Worm (Caenorhabditis elegans): Measurements from ENCODE around the gene vha-11.
A peak's percentile ranks its signal among the peaks of the same experiment; 100 is the strongest.

vha-11 gene

ce11 chrIV:2306447-2306846 is 7.9 kb downstream of the vha-11 start, which contains the start of gene mksr-2:
Gene mksr-2, minus strand, starts transcription at chrIV:2306547.
- TF ChIP-seq ets-7 (tag; optimal IDR thresholded peaks at IDR 0.05) (no peak), flt-1 (GFP tag; IDR thresholded peaks at IDR 0.05) (no peak), tbx-37 (GFP tag; conservative IDR thresholded peaks at IDR 0.05) (no peak), ceh-36 (tag; optimal IDR thresholded peaks at IDR 0.05) (no peak), aly-1 (tag; optimal IDR thresholded peaks at IDR 0.05) (no peak), B0310.2 (tag; optimal IDR thresholded peaks at IDR 0.05) (no peak), hmg-4 (GFP tag; optimal IDR thresholded peaks at IDR 0.05) (no peak), tra-4 (tag; optimal IDR thresholded peaks at IDR 0.05) (no peak), hmbx-1 (tag; optimal IDR thresholded peaks at IDR 0.05) (no peak), hnd-1 (tag; optimal IDR thresholded peaks at IDR 0.05) (no peak), tbx-11 (GFP tag; IDR thresholded peaks at IDR 0.05) (no peak)

- TF ChIP-seq pes-1 (GFP tag; IDR thresholded peaks at IDR 0.05) = no peak
Observed at ce11 chrIV:2300186-2300585, 14.2 kb downstream of the vha-11 start, which contains the start of gene lin-1. Gene lin-1, minus strand, starts transcription at chrIV:2300286.

ce11 chrIV:2298388-2298787 is 16.0 kb downstream of the vha-11 start:
- no peak for TF ChIP-seq F13C5.2 (tag; optimal IDR thresholded peaks at IDR 0.05)
- no peak for TF ChIP-seq pes-1 (GFP tag; IDR thresholded peaks at IDR 0.05)
- no peak for TF ChIP-seq ceh-13 (GFP tag; optimal IDR thresholded peaks at IDR 0.05)
- no peak for TF ChIP-seq flt-1 (GFP tag; IDR thresholded peaks at IDR 0.05)
- no peak for TF ChIP-seq hmbx-1 (tag; optimal IDR thresholded peaks at IDR 0.05)
- no peak for TF ChIP-seq ets-7 (tag; optimal IDR thresholded peaks at IDR 0.05)
- no peak for TF ChIP-seq hnd-1 (tag; optimal IDR thresholded peaks at IDR 0.05)
- TF ChIP-seq aly-1 (tag; optimal IDR thresholded peaks at IDR 0.05) = no peak
- no peak for TF ChIP-seq tbx-11 (GFP tag; IDR thresholded peaks at IDR 0.05)
- no peak for TF ChIP-seq tbx-37 (GFP tag; conservative IDR thresholded peaks at IDR 0.05)
- no peak for TF ChIP-seq B0310.2 (tag; optimal IDR thresholded peaks at IDR 0.05)
- no peak for TF ChIP-seq sea-1 (GFP tag; conservative IDR thresholded peaks at IDR 0.05)
- TF ChIP-seq ama-1 (optimal IDR thresholded peaks at IDR 0.05) = no peak
- no peak for TF ChIP-seq hmg-4 (GFP tag; optimal IDR thresholded peaks at IDR 0.05)
- TF ChIP-seq ceh-36 (tag; optimal IDR thresholded peaks at IDR 0.05) = no peak
- TF ChIP-seq scrt-1 (GFP tag; IDR thresholded peaks at IDR 0.05) = no peak
- TF ChIP-seq tra-4 (tag; optimal IDR thresholded peaks at IDR 0.05) = no peak

ce11 chrIV:2296639-2297038 is 17.7 kb downstream of the vha-11 start:
- no peak for TF ChIP-seq flt-1 (GFP tag; IDR thresholded peaks at IDR 0.05)
- TF ChIP-seq ets-7 (tag; optimal IDR thresholded peaks at IDR 0.05) = no peak
- TF ChIP-seq tbx-37 (GFP tag; conservative IDR thresholded peaks at IDR 0.05) = no peak
- no peak for TF ChIP-seq ceh-36 (tag; optimal IDR thresholded peaks at IDR 0.05)
- no peak for TF ChIP-seq hnd-1 (tag; optimal IDR thresholded peaks at IDR 0.05)
- no peak for TF ChIP-seq scrt-1 (GFP tag; IDR thresholded peaks at IDR 0.05)

ce11 chrIV:2292119-2292518 is 22.2 kb downstream of the vha-11 start:
- TF ChIP-seq hnd-1 (tag; optimal IDR thresholded peaks at IDR 0.05) (no peak), tbx-37 (GFP tag; conservative IDR thresholded peaks at IDR 0.05) (no peak), F13C5.2 (tag; optimal IDR thresholded peaks at IDR 0.05) (no peak), sea-1 (GFP tag; conservative IDR thresholded peaks at IDR 0.05) (no peak), tbx-11 (GFP tag; IDR thresholded peaks at IDR 0.05) (no peak), aly-1 (tag; optimal IDR thresholded peaks at IDR 0.05) (no peak), pes-1 (GFP tag; IDR thresholded peaks at IDR 0.05) (no peak), ceh-36 (tag; optimal IDR thresholded peaks at IDR 0.05) (no peak), hmg-4 (GFP tag; optimal IDR thresholded peaks at IDR 0.05) (no peak), ama-1 (optimal IDR thresholded peaks at IDR 0.05) (no peak), flt-1 (GFP tag; IDR thresholded peaks at IDR 0.05) (no peak), tra-4 (tag; optimal IDR thresholded peaks at IDR 0.05) (no peak), hmbx-1 (tag; optimal IDR thresholded peaks at IDR 0.05) (no peak), scrt-1 (GFP tag; IDR thresholded peaks at IDR 0.05) (no peak), ceh-13 (GFP tag; optimal IDR thresholded peaks at IDR 0.05) (no peak), B0310.2 (tag; optimal IDR thresholded peaks at IDR 0.05) (no peak), ets-7 (tag; optimal IDR thresholded peaks at IDR 0.05) (no peak)

ce11 chrIV:2284462-2285047 is 29.8 kb downstream of the vha-11 start:
- TF ChIP-seq pes-1 (GFP tag; IDR thresholded peaks at IDR 0.05) (0 out of 2 replicates have a peak, but pooled peaks have one; percentile 4), hmbx-1 (tag; optimal IDR thresholded peaks at IDR 0.05) (no peak)

ce11 chrIV:2281353-2281976 is 32.9 kb downstream of the vha-11 start:
- TF ChIP-seq tbx-37 (GFP tag; conservative IDR thresholded peaks at IDR 0.05) = no peak

- TF ChIP-seq scrt-1 (GFP tag; IDR thresholded peaks at IDR 0.05) = 0 out of 2 replicates have a peak, but pooled peaks have one; percentile 31
Observed at ce11 chrIV:2275545-2275944, 38.8 kb downstream of the vha-11 start, which contains the start of gene M70.5. Gene M70.5, minus strand, starts transcription at chrIV:2275622.

- TF ChIP-seq sea-1 (GFP tag; conservative IDR thresholded peaks at IDR 0.05) (no peak), tbx-11 (GFP tag; IDR thresholded peaks at IDR 0.05) (no peak), ets-7 (tag; optimal IDR thresholded peaks at IDR 0.05) (no peak), hmg-4 (GFP tag; optimal IDR thresholded peaks at IDR 0.05) (no peak), ama-1 (optimal IDR thresholded peaks at IDR 0.05) (no peak), ceh-13 (GFP tag; optimal IDR thresholded peaks at IDR 0.05) (no peak), hmbx-1 (tag; optimal IDR thresholded peaks at IDR 0.05) (no peak), hnd-1 (tag; optimal IDR thresholded peaks at IDR 0.05) (no peak), flt-1 (GFP tag; IDR thresholded peaks at IDR 0.05) (no peak), tra-4 (tag; optimal IDR thresholded peaks at IDR 0.05) (no peak), F13C5.2 (tag; optimal IDR thresholded peaks at IDR 0.05) (no peak)
Observed at ce11 chrIV:2263564-2263963, 50.8 kb downstream of the vha-11 start, which contains the start of gene famp-1. Gene famp-1, minus strand, starts transcription at chrIV:2263664.
